Worm (Caenorhabditis elegans): Measurements from ENCODE around the gene C02B4.3.

The C02B4.3 gene

ce11 chrX:12665799-12666198 is 6.2 kb upstream of the C02B4.3 start:
- TF ChIP-seq cog-1 (tag; optimal IDR thresholded peaks at IDR 0.05) = no peak
- TF ChIP-seq tab-1 (GFP tag; IDR thresholded peaks at IDR 0.05) = no peak
- no peak for TF ChIP-seq flt-1 (GFP tag; IDR thresholded peaks at IDR 0.05)
- TF ChIP-seq ref-1 (GFP tag; conservative IDR thresholded peaks at IDR 0.05) = no peak
- TF ChIP-seq med-1 (GFP tag; optimal IDR thresholded peaks at IDR 0.05; ENCODE audit: insufficient read depth) = no peak
- TF ChIP-seq ztf-23 (GFP tag; IDR thresholded peaks at IDR 0.05) = no peak

- TF ChIP-seq T22C8.4 (GFP tag; IDR thresholded peaks at IDR 0.05) (peak; percentile 96), ztf-29 (GFP tag; IDR thresholded peaks at IDR 0.05) (peak; percentile 95), ref-1 (GFP tag; conservative IDR thresholded peaks at IDR 0.05) (peak; percentile 98), tab-1 (GFP tag; IDR thresholded peaks at IDR 0.05) (peak; percentile 99), klf-2 (GFP tag; conservative IDR thresholded peaks at IDR 0.05) (peak; percentile 97), cog-1 (tag; optimal IDR thresholded peaks at IDR 0.05) (peak; percentile 88), ztf-23 (GFP tag; IDR thresholded peaks at IDR 0.05) (peak; percentile 97), flt-1 (GFP tag; IDR thresholded peaks at IDR 0.05) (peak; percentile 98), med-1 (GFP tag; optimal IDR thresholded peaks at IDR 0.05; ENCODE audit: insufficient read depth) (peak; percentile 88)
These were observed 5.4 kb upstream of the C02B4.3 start for ce11 chrX:12664987-12665451.

ce11 chrX:12664443-12664842 is 4.8 kb upstream of the C02B4.3 start:
- TF ChIP-seq klf-2 (GFP tag; conservative IDR thresholded peaks at IDR 0.05) = no peak

ce11 chrX:12663537-12663936 is 3.9 kb upstream of the C02B4.3 start, which contains the start of gene nlp-76:
Gene nlp-76 (minus strand): TSS chrX:12663903.
- TF ChIP-seq klf-2 (GFP tag; conservative IDR thresholded peaks at IDR 0.05) (no peak), tab-1 (GFP tag; IDR thresholded peaks at IDR 0.05) (no peak), flt-1 (GFP tag; IDR thresholded peaks at IDR 0.05) (no peak), T22C8.4 (GFP tag; IDR thresholded peaks at IDR 0.05) (no peak), med-1 (GFP tag; optimal IDR thresholded peaks at IDR 0.05; ENCODE audit: insufficient read depth) (no peak), cog-1 (tag; optimal IDR thresholded peaks at IDR 0.05) (no peak), ztf-23 (GFP tag; IDR thresholded peaks at IDR 0.05) (no peak), ztf-29 (GFP tag; IDR thresholded peaks at IDR 0.05) (no peak), ref-1 (GFP tag; conservative IDR thresholded peaks at IDR 0.05) (no peak)

ce11 chrX:12663114-12663513 is 3.5 kb upstream of the C02B4.3 start:
- TF ChIP-seq ztf-29 (GFP tag; IDR thresholded peaks at IDR 0.05) (no peak), T22C8.4 (GFP tag; IDR thresholded peaks at IDR 0.05) (no peak), ztf-23 (GFP tag; IDR thresholded peaks at IDR 0.05) (no peak), cog-1 (tag; optimal IDR thresholded peaks at IDR 0.05) (no peak), med-1 (GFP tag; optimal IDR thresholded peaks at IDR 0.05; ENCODE audit: insufficient read depth) (no peak), klf-2 (GFP tag; conservative IDR thresholded peaks at IDR 0.05) (no peak), ref-1 (GFP tag; conservative IDR thresholded peaks at IDR 0.05) (no peak), tab-1 (GFP tag; IDR thresholded peaks at IDR 0.05) (no peak)

ce11 chrX:12661091-12661526 is 1.5 kb upstream of the C02B4.3 start:
- TF ChIP-seq tab-1 (GFP tag; IDR thresholded peaks at IDR 0.05) (peak; percentile 93), ztf-23 (GFP tag; IDR thresholded peaks at IDR 0.05) (peak; percentile 85), flt-1 (GFP tag; IDR thresholded peaks at IDR 0.05) (peak; percentile 91), T22C8.4 (GFP tag; IDR thresholded peaks at IDR 0.05) (peak; percentile 77), ztf-29 (GFP tag; IDR thresholded peaks at IDR 0.05) (peak; percentile 63; the same call in 1 of the 2 replicates), klf-2 (GFP tag; conservative IDR thresholded peaks at IDR 0.05) (peak; percentile 88), cog-1 (tag; optimal IDR thresholded peaks at IDR 0.05) (peak; percentile 80), med-1 (GFP tag; optimal IDR thresholded peaks at IDR 0.05; ENCODE audit: insufficient read depth) (peak; percentile 40), ref-1 (GFP tag; conservative IDR thresholded peaks at IDR 0.05) (peak; percentile 72)

- 0 out of 2 replicates have a peak, but pooled peaks have one; percentile 29 for TF ChIP-seq klf-2 (GFP tag; conservative IDR thresholded peaks at IDR 0.05)
- TF ChIP-seq tab-1 (GFP tag; IDR thresholded peaks at IDR 0.05) = no peak
These were observed 3.1 kb downstream of the C02B4.3 start for ce11 chrX:12656420-12657033.

ce11 chrX:12655339-12655875 is 4.2 kb downstream of the C02B4.3 start:
- 0 out of 2 replicates have a peak, but pooled peaks have one; percentile 27 for TF ChIP-seq tab-1 (GFP tag; IDR thresholded peaks at IDR 0.05)
- no peak for TF ChIP-seq ztf-23 (GFP tag; IDR thresholded peaks at IDR 0.05)

ce11 chrX:12646546-12647167 is 13.0 kb downstream of the C02B4.3 start, which contains the start of gene zmp-5:
Gene zmp-5 (plus strand): TSS chrX:12647117.
- no peak for TF ChIP-seq ztf-23 (GFP tag; IDR thresholded peaks at IDR 0.05)
- no peak for TF ChIP-seq klf-2 (GFP tag; conservative IDR thresholded peaks at IDR 0.05)
- TF ChIP-seq med-1 (GFP tag; optimal IDR thresholded peaks at IDR 0.05; ENCODE audit: insufficient read depth) = no peak
- TF ChIP-seq ztf-29 (GFP tag; IDR thresholded peaks at IDR 0.05) = no peak
- no peak for TF ChIP-seq ref-1 (GFP tag; conservative IDR thresholded peaks at IDR 0.05)
- TF ChIP-seq tab-1 (GFP tag; IDR thresholded peaks at IDR 0.05) = no peak
- no peak for TF ChIP-seq flt-1 (GFP tag; IDR thresholded peaks at IDR 0.05)
- TF ChIP-seq cog-1 (tag; optimal IDR thresholded peaks at IDR 0.05) = no peak
- no peak for TF ChIP-seq T22C8.4 (GFP tag; IDR thresholded peaks at IDR 0.05)

- TF ChIP-seq tab-1 (GFP tag; IDR thresholded peaks at IDR 0.05) (no peak), ref-1 (GFP tag; conservative IDR thresholded peaks at IDR 0.05) (no peak), klf-2 (GFP tag; conservative IDR thresholded peaks at IDR 0.05) (no peak), cog-1 (tag; optimal IDR thresholded peaks at IDR 0.05) (no peak), ztf-29 (GFP tag; IDR thresholded peaks at IDR 0.05) (no peak), med-1 (GFP tag; optimal IDR thresholded peaks at IDR 0.05; ENCODE audit: insufficient read depth) (no peak), T22C8.4 (GFP tag; IDR thresholded peaks at IDR 0.05) (no peak), ztf-23 (GFP tag; IDR thresholded peaks at IDR 0.05) (no peak), flt-1 (GFP tag; IDR thresholded peaks at IDR 0.05) (no peak)
These were observed 13.8 kb downstream of the C02B4.3 start for ce11 chrX:12645846-12646245.
